Worm (Caenorhabditis elegans): Measurements from ENCODE around the gene F46G10.1.

The F46G10.1 gene

DNA sequence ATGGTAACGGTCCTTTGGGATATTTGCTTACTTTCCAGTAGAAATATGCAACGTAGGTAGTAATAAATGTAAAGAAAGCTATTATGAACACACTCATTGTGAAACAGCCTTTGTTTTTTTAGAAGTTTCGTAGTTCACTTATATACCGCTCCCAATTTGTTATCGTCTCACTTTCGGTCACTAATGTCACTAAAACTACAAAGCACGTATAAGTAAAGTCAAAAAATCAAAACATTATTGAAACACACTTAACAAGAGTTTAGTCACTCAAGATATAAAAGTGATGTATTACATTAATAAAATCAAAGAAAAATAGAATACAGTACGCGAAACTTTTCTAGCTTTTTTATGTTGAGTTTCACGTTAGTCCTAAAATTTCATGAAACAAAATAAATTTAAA, 37.5 kb downstream of the F46G10.1 start, which contains the start of gene cyp-14A3:
TSS of gene cyp-14A3 (minus strand) at position 101 of the 400 bp plus-strand sequence.
- no peak for TF ChIP-seq ZK546.5 (tag; optimal IDR thresholded peaks at IDR 0.05)
- TF ChIP-seq ceh-9 (tag; optimal IDR thresholded peaks at IDR 0.05), result no peak
- no peak for TF ChIP-seq lsy-12 (tag; optimal IDR thresholded peaks at IDR 0.05)
- no peak for TF ChIP-seq egl-5 (tag; optimal IDR thresholded peaks at IDR 0.05)
- TF ChIP-seq elt-1 (tag; optimal IDR thresholded peaks at IDR 0.05), result no peak
- TF ChIP-seq lin-39 (tag; optimal IDR thresholded peaks at IDR 0.05), result no peak
- no peak for TF ChIP-seq nfya-1 (tag; optimal IDR thresholded peaks at IDR 0.05; ENCODE audit: insufficient read depth)
- TF ChIP-seq mdl-1 (tag; optimal IDR thresholded peaks at IDR 0.05), result no peak
- TF ChIP-seq elt-3 (tag; optimal IDR thresholded peaks at IDR 0.05), result no peak
- TF ChIP-seq zag-1 (tag; optimal IDR thresholded peaks at IDR 0.05), result no peak
- TF ChIP-seq ceh-82 (tag; optimal IDR thresholded peaks at IDR 0.05), result no peak
- TF ChIP-seq nhr-76 (tag; optimal IDR thresholded peaks at IDR 0.05), result no peak
- no peak for TF ChIP-seq pqm-1 (tag; optimal IDR thresholded peaks at IDR 0.05)
- TF ChIP-seq nhr-67 (tag; optimal IDR thresholded peaks at IDR 0.05), result no peak
- TF ChIP-seq nhr-43 (tag; optimal IDR thresholded peaks at IDR 0.05; ENCODE audit: poor library complexity, severe bottlenecking), result no peak
- TF ChIP-seq tbx-2 (tag; optimal IDR thresholded peaks at IDR 0.05), result no peak

DNA sequence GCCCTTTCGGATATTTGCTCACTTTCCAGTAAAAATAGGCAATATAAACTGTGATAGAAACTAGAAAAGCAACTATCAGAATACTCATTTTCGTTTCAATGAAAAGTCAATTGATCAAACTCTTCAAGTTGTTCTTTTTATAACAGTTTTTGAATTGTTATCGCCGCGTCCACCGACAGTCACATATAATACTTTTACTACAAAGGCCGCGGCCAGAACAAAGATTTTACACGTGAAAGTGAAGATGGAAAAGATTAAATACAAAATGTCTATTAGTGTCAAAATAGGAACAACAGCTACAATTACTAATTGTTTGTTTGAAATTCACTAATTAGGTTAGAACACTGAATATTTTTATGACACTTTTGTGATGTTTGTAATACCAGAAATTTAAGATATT, 42.0 kb downstream of the F46G10.1 start, which contains the start of gene cyp-14A2:
TSS of gene cyp-14A2 (minus strand) at position 101 of the 400 bp plus-strand sequence.
- TF ChIP-seq ceh-16 (tag; optimal IDR thresholded peaks at IDR 0.05) (no peak), zag-1 (tag; optimal IDR thresholded peaks at IDR 0.05) (no peak), snpc-4 (tag; optimal IDR thresholded peaks at IDR 0.05) (no peak)

DNA sequence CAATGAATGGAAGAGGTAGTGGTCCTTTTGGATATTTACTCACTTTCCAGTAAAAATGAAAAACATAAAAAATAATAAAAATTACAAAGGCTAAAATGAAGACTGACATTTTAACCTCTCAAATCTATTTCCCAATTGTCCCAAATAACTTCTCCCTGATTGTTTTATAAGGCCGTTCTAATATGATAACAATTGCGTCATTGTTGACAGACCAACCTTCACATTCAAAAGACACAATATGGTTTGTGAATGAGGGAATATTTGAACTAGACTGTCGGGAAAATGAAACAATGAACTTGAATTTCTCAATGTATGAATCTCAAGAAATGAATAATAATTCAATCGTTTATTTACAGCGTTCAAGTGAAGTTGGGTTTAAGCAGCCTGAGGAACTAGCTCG, 44.3 kb downstream of the F46G10.1 start, which contains the start of gene cyp-14A1:
TSS of gene cyp-14A1 (minus strand) at position 126 of the 400 bp plus-strand sequence.
- TF ChIP-seq nhr-76 (tag; optimal IDR thresholded peaks at IDR 0.05), result no peak
- peak; percentile 26 for TF ChIP-seq nhr-23 (tag; optimal IDR thresholded peaks at IDR 0.05)

DNA sequence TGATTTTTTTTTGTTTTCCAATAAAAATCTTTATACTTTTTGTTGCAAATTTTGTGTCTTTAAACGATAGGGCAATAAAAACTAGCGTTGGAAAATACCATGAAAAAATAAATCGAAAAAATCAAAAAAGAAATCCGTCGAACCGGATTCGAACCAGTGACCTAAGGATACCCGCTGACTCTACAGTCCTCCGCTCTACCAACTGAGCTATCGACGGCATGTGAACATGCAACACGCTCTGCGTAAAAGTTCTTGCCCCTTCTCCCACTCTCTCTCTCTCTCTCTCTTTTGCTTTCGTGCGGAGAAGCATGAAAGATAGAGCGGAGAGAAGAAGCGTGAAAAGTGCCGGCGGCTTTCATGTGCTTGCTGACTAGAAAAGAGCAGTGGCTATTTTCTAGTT, 47.0 kb downstream of the F46G10.1 start:
- TF ChIP-seq skn-1 (tag; optimal IDR thresholded peaks at IDR 0.05), result peak; percentile 17
- TF ChIP-seq lsy-12 (tag; optimal IDR thresholded peaks at IDR 0.05), result peak; percentile 55
- peak; percentile 36 for TF ChIP-seq lin-39 (tag; optimal IDR thresholded peaks at IDR 0.05)
- peak; percentile 57 for TF ChIP-seq pha-4 (tag; optimal IDR thresholded peaks at IDR 0.05)
- peak; percentile 48 for TF ChIP-seq nhr-43 (tag; optimal IDR thresholded peaks at IDR 0.05; ENCODE audit: poor library complexity, severe bottlenecking)
- no peak for TF ChIP-seq nhr-11 (tag; optimal IDR thresholded peaks at IDR 0.05)
- TF ChIP-seq fkh-10 (GFP tag; optimal IDR thresholded peaks at IDR 0.05), result peak; percentile 23
- TF ChIP-seq elt-2 (tag; optimal IDR thresholded peaks at IDR 0.05), result peak; percentile 49
- TF ChIP-seq mml-1 (tag; optimal IDR thresholded peaks at IDR 0.05), result no peak
- peak; percentile 52 for TF ChIP-seq tbx-2 (tag; optimal IDR thresholded peaks at IDR 0.05)
- TF ChIP-seq jun-1 (tag; optimal IDR thresholded peaks at IDR 0.05), result peak; percentile 55
- peak; percentile 2 for TF ChIP-seq unc-62 (GFP tag; optimal IDR thresholded peaks at IDR 0.05)
- TF ChIP-seq hmg-11 (tag; optimal IDR thresholded peaks at IDR 0.05), result peak; percentile 84
- no peak for TF ChIP-seq sea-2 (GFP tag; optimal IDR thresholded peaks at IDR 0.05)
- TF ChIP-seq nhr-23 (tag; optimal IDR thresholded peaks at IDR 0.05), result peak; percentile 19
- peak; percentile 34 for TF ChIP-seq ceh-82 (tag; optimal IDR thresholded peaks at IDR 0.05)

DNA sequence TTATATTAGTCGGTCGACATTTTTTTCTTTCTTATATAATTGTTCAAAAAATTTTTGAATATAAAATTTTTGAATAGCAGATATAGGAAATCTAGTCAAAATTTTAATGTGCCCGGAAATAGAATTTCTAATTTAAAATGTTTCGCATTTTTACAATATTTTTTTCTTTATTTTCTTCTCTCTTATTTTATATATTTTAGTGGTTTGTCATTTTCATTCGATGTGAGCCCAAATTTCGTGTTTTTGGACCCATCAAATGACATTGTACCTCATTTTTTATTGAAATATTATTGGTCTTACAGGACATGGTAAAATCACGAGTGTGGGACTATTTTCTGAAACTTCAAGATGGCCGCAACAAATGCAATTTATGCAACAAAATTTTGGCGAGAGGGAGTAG, 49.4 kb downstream of the F46G10.1 start, which contains the start of gene K09A11.1:
TSS of gene K09A11.1 (plus strand) at position 301 of the 400 bp plus-strand sequence.
- no peak for TF ChIP-seq snpc-4 (tag; optimal IDR thresholded peaks at IDR 0.05)
- TF ChIP-seq fkh-10 (GFP tag; optimal IDR thresholded peaks at IDR 0.05), result no peak
- TF ChIP-seq zag-1 (tag; optimal IDR thresholded peaks at IDR 0.05), result no peak
- no peak for TF ChIP-seq mdl-1 (tag; optimal IDR thresholded peaks at IDR 0.05)
- TF ChIP-seq nhr-237 (tag; optimal IDR thresholded peaks at IDR 0.05), result no peak
- no peak for TF ChIP-seq unc-62 (GFP tag; optimal IDR thresholded peaks at IDR 0.05)
- TF ChIP-seq nhr-23 (tag; optimal IDR thresholded peaks at IDR 0.05), result no peak
- TF ChIP-seq elt-1 (tag; optimal IDR thresholded peaks at IDR 0.05), result no peak
- no peak for TF ChIP-seq ama-1 (optimal IDR thresholded peaks at IDR 0.05)
- no peak for TF ChIP-seq nhr-28 (tag; optimal IDR thresholded peaks at IDR 0.05)
- no peak for TF ChIP-seq lsy-12 (tag; optimal IDR thresholded peaks at IDR 0.05)
- TF ChIP-seq nhr-43 (tag; optimal IDR thresholded peaks at IDR 0.05; ENCODE audit: poor library complexity, severe bottlenecking), result no peak
- TF ChIP-seq elt-2 (tag; optimal IDR thresholded peaks at IDR 0.05), result no peak
- TF ChIP-seq skn-1 (tag; optimal IDR thresholded peaks at IDR 0.05), result no peak
- no peak for TF ChIP-seq egl-5 (tag; optimal IDR thresholded peaks at IDR 0.05)
- TF ChIP-seq ceh-28 (tag; optimal IDR thresholded peaks at IDR 0.05), result no peak
- TF ChIP-seq daf-12 (tag; optimal IDR thresholded peaks at IDR 0.05), result no peak
- no peak for TF ChIP-seq tbx-2 (tag; optimal IDR thresholded peaks at IDR 0.05)

All from whole organism, L3 larva.